Fruit fly (Drosophila melanogaster) whole organism, embryonic: ENCODE results near the gene klar.

ENCODE experiments used
- ATbp ChIP-seq: fragments of 200-800 bp; sonication (Bioruptor generic); optimal IDR thresholded peaks from 2 replicates; lab custom pipeline; 2017; ENCODE audit warnings: missing biosample characterization, mild to moderate bottlenecking, missing genetic modification characterization, missing genetic modification reagents
- CG10959 ChIP-seq: fragments of 200-800 bp; sonication (Bioruptor generic); IDR thresholded peaks from 2 replicates; pipeline ENCODE4 v1.3.6; 2022; ENCODE audit warnings: missing biosample characterization, missing genetic modification characterization
- CG12236 ChIP-seq: fragments of 200-800 bp; sonication (Bioruptor generic); optimal IDR thresholded peaks from 2 replicates; lab custom pipeline; 2016; ENCODE audit warnings: missing biosample characterization, missing genetic modification characterization
- CG14441 ChIP-seq: fragments of 200-800 bp; sonication (Bioruptor generic); IDR thresholded peaks from 2 replicates; pipeline ENCODE4 v1.3.6; 2022; ENCODE audit warnings: missing biosample characterization, missing genetic modification characterization
- CG17802 ChIP-seq: fragments of 200-800 bp; sonication (Bioruptor generic); optimal IDR thresholded peaks from 2 replicates; lab custom pipeline; 2018; ENCODE audit warnings: missing biosample characterization, mild to moderate bottlenecking, missing genetic modification characterization, moderate library complexity
- CG18011 ChIP-seq: fragments of 200-800 bp; sonication (Bioruptor generic); optimal IDR thresholded peaks from 2 replicates; lab custom pipeline; 2017; ENCODE audit warnings: missing biosample characterization, missing genetic modification characterization, mild to moderate bottlenecking, moderate library complexity, missing genotype
- CG2875 ChIP-seq: fragments of 200-800 bp; sonication (Bioruptor generic); optimal IDR thresholded peaks from 2 replicates; lab custom pipeline; 2017; ENCODE audit warnings: missing biosample characterization, mild to moderate bottlenecking, missing genetic modification characterization, missing genetic modification reagents
- CG43689 ChIP-seq: fragments of 200-800 bp; sonication (Bioruptor generic); IDR thresholded peaks from 2 replicates; pipeline ENCODE4 v1.3.6; 2022; ENCODE audit warnings: missing biosample characterization, missing genetic modification characterization
- CG4424 ChIP-seq: fragments of 200-800 bp; sonication (Bioruptor generic); optimal IDR thresholded peaks from 3 replicates; lab custom pipeline; 2016; ENCODE audit warnings: missing biosample characterization, missing genetic modification characterization
- CG6272 ChIP-seq: fragments of 200-800 bp; sonication (Bioruptor generic); IDR thresholded peaks from 2 replicates; pipeline ENCODE4 v1.3.6; 2022; ENCODE audit warnings: missing biosample characterization, missing genetic modification characterization
- CG7372 ChIP-seq: fragments of 200-800 bp; sonication (Bioruptor generic); IDR thresholded peaks from 2 replicates; pipeline ENCODE4 v1.3.6; 2022; ENCODE audit warnings: missing biosample characterization, missing genetic modification characterization
- CG7786 ChIP-seq: fragments of 200-800 bp; sonication (Bioruptor generic); optimal IDR thresholded peaks from 2 replicates; lab custom pipeline; 2016; ENCODE audit warnings: missing biosample characterization, missing genetic modification characterization
- CG7839 ChIP-seq: fragments of 200-800 bp; sonication (Bioruptor generic); optimal IDR thresholded peaks from 3 replicates; lab custom pipeline; 2018; ENCODE audit warnings: missing biosample characterization, mild to moderate bottlenecking, missing genetic modification characterization, moderate library complexity
- CG7963 ChIP-seq: fragments of 200-800 bp; sonication (Bioruptor generic); IDR thresholded peaks from 3 replicates; pipeline ENCODE4 v1.3.6; 2022; ENCODE audit warnings: missing biosample characterization, missing genetic modification characterization; ENCODE audit not compliant: partially characterized antibody
- CG9215 ChIP-seq: fragments of 200-800 bp; sonication (Bioruptor generic); IDR thresholded peaks from 2 replicates; pipeline ENCODE4 v1.3.6; 2022; ENCODE audit warnings: missing biosample characterization, missing genetic modification characterization
- CG9609 ChIP-seq: fragments of 200-800 bp; sonication (Bioruptor generic); optimal IDR thresholded peaks from 3 replicates; lab custom pipeline; 2016; ENCODE audit warnings: missing biosample characterization, missing genetic modification characterization
- CG9876 ChIP-seq: fragments of 200-800 bp; sonication (Bioruptor generic); optimal IDR thresholded peaks from 2 replicates; lab custom pipeline; 2016; ENCODE audit warnings: missing biosample characterization, missing genetic modification characterization
- D19A ChIP-seq: fragments of 200-800 bp; optimal IDR thresholded peaks from 3 replicates; lab custom pipeline; 2019; ENCODE audit warnings: missing biosample characterization, mild to moderate bottlenecking, missing genetic modification characterization, moderate library complexity
- D19B ChIP-seq: fragments of 200-800 bp; sonication (Bioruptor generic); optimal IDR thresholded peaks from 2 replicates; lab custom pipeline; 2017; ENCODE audit warnings: missing biosample characterization, mild to moderate bottlenecking, missing genetic modification characterization
- Dbx ChIP-seq: fragments of 200-800 bp; sonication (Bioruptor generic); IDR thresholded peaks from 3 replicates; pipeline ENCODE4 v1.3.6; 2022; ENCODE audit warnings: missing biosample characterization, missing genetic modification characterization
- Dip2 ChIP-seq: fragments of 200-800 bp; sonication (Bioruptor generic); IDR thresholded peaks from 2 replicates; pipeline ENCODE4 v1.3.6; 2022; ENCODE audit warnings: missing biosample characterization, missing genetic modification characterization
- Ets65A ChIP-seq: fragments of 200-800 bp; sonication (Bioruptor generic); peaks from one replicate; lab custom pipeline; 2016; ENCODE audit warnings: missing biosample characterization, missing genetic modification characterization
- HLH54F ChIP-seq: fragments of 200-800 bp; sonication (Bioruptor generic); optimal IDR thresholded peaks from 3 replicates; lab custom pipeline; 2016; ENCODE audit warnings: missing biosample characterization, missing genetic modification characterization
- Jarid2 ChIP-seq: fragments of 200-800 bp; sonication (Bioruptor generic); optimal IDR thresholded peaks from 3 replicates; lab custom pipeline; 2017; ENCODE audit warnings: mild to moderate bottlenecking, missing biosample characterization, missing genetic modification reagents, missing genetic modification characterization
- Lhr ChIP-seq: fragments of 200-800 bp; sonication (Bioruptor generic); optimal IDR thresholded peaks from 3 replicates; lab custom pipeline; 2017; ENCODE audit warnings: mild to moderate bottlenecking, missing biosample characterization, missing genetic modification reagents, missing genetic modification characterization
- Neu2 ChIP-seq: fragments of 200-800 bp; sonication (Bioruptor generic); optimal IDR thresholded peaks from 3 replicates; lab custom pipeline; 2016; ENCODE audit warnings: missing biosample characterization, missing genetic modification characterization, borderline replicate concordance
- Nf-YC ChIP-seq: fragments of 200-800 bp; optimal IDR thresholded peaks from 3 replicates; lab custom pipeline; 2019; ENCODE audit warnings: missing biosample characterization, mild to moderate bottlenecking, missing genetic modification characterization, moderate library complexity
- Trl ChIP-seq, 3 experiments: fragments of >200 bp in 2 of 3; fragments of 200-800 bp in 1 of 3; sonication (Bioruptor generic) in 1 of 3; optimal IDR thresholded peaks; 2 replicates in 1 of 3; 3 replicates in 2 of 3; lab custom pipeline; 2016 to 2017; ENCODE audit warnings: missing biosample characterization in 1 of 3, missing genetic modification characterization in 1 of 3
- caup ChIP-seq: fragments of 200-800 bp; sonication (Bioruptor generic); optimal IDR thresholded peaks from 3 replicates; lab custom pipeline; 2017; ENCODE audit warnings: missing biosample characterization, mild to moderate bottlenecking, missing genetic modification characterization, moderate library complexity; ENCODE audit not compliant: severe bottlenecking
- chinmo ChIP-seq: fragments of 200-800 bp; sonication (Bioruptor generic); IDR thresholded peaks from 4 replicates; pipeline ENCODE4 v1.3.6; 2022; ENCODE audit warnings: missing biosample characterization, missing genetic modification characterization; ENCODE audit not compliant: partially characterized antibody
- chm ChIP-seq: fragments of 200-800 bp; sonication (Bioruptor generic); IDR thresholded peaks from 2 replicates; pipeline ENCODE4 v1.3.6; 2022; ENCODE audit warnings: missing biosample characterization, missing genetic modification characterization
- dan ChIP-seq: fragments of 200-800 bp; sonication (Bioruptor generic); IDR thresholded peaks from 2 replicates; pipeline ENCODE4 v1.3.6; 2022; ENCODE audit warnings: missing biosample characterization, missing genetic modification characterization
- danr ChIP-seq: fragments of 200-800 bp; sonication (Bioruptor generic); IDR thresholded peaks from 2 replicates; pipeline ENCODE4 v1.3.6; 2022; ENCODE audit warnings: missing biosample characterization, missing genetic modification characterization
- dati ChIP-seq: fragments of 200-800 bp; sonication (Bioruptor generic); IDR thresholded peaks from 2 replicates; pipeline ENCODE4 v1.3.6; 2022; ENCODE audit warnings: missing biosample characterization, missing genetic modification characterization
- dpn ChIP-seq, 2 experiments: fragments of 200-800 bp; sonication (Bioruptor generic); optimal IDR thresholded peaks; 3 replicates each; lab custom pipeline; 2016; ENCODE audit warnings: missing biosample characterization in 2 of 2, missing genetic modification characterization in 2 of 2
- ftz-f1 ChIP-seq: fragments of 200-800 bp; sonication (Bioruptor generic); optimal IDR thresholded peaks from 2 replicates; lab custom pipeline; 2016; ENCODE audit warnings: missing biosample characterization, missing genetic modification characterization
- gem ChIP-seq: fragments of 200-800 bp; sonication (Bioruptor generic); optimal IDR thresholded peaks from 2 replicates; lab custom pipeline; 2019; ENCODE audit warnings: missing biosample characterization, mild to moderate bottlenecking, missing genetic modification characterization, moderate library complexity
- grau ChIP-seq: fragments of 200-800 bp; optimal IDR thresholded peaks from 3 replicates; lab custom pipeline; 2019; ENCODE audit warnings: missing biosample characterization, mild to moderate bottlenecking, missing genetic modification characterization, moderate library complexity
- hb ChIP-seq: fragments of 200-800 bp; sonication (Bioruptor generic); IDR thresholded peaks from 3 replicates; pipeline ENCODE4 v1.3.6; 2022; ENCODE audit warnings: missing biosample characterization, missing genetic modification characterization; ENCODE audit not compliant: partially characterized antibody
- hkb ChIP-seq, 2 experiments: fragments of 200-800 bp in 1 of 2; fragments of >200 bp in 1 of 2; sonication (Bioruptor generic) in 1 of 2; IDR thresholded peaks in 1 of 2; optimal IDR thresholded peaks in 1 of 2; 2 replicates each; pipeline versions ENCODE4 v1.3.6 to Lab custom; 2017 to 2022; ENCODE audit warnings: missing biosample characterization in 1 of 2, missing genetic modification characterization in 1 of 2
- org-1 ChIP-seq: fragments of 200-800 bp; sonication (Bioruptor generic); optimal IDR thresholded peaks from 2 replicates; lab custom pipeline; 2017; ENCODE audit warnings: missing biosample characterization, missing genetic modification characterization
- sim ChIP-seq: fragments of 200-800 bp; sonication (Bioruptor generic); IDR thresholded peaks from 2 replicates; pipeline ENCODE4 v1.3.6; 2022; ENCODE audit warnings: missing biosample characterization, missing genetic modification characterization
- sob ChIP-seq: fragments of 200-800 bp; sonication (Bioruptor generic); IDR thresholded peaks from 2 replicates; pipeline ENCODE4 v1.3.6; 2022; ENCODE audit warnings: missing biosample characterization, missing genetic modification characterization
- sr ChIP-seq: fragments of 200-800 bp; sonication (Bioruptor generic); IDR thresholded peaks from 3 replicates; pipeline ENCODE4 v1.3.6; 2022; ENCODE audit warnings: missing biosample characterization, missing genetic modification characterization
- sug ChIP-seq: fragments of 200-800 bp; optimal IDR thresholded peaks from 2 replicates; lab custom pipeline; 2019; ENCODE audit warnings: missing biosample characterization, mild to moderate bottlenecking, missing genetic modification characterization, moderate library complexity
- tin ChIP-seq: fragments of 200-800 bp; sonication (Bioruptor generic); optimal IDR thresholded peaks from 3 replicates; lab custom pipeline; 2016; ENCODE audit warnings: missing biosample characterization, missing genetic modification characterization
- tio ChIP-seq: fragments of 200-800 bp; sonication (Bioruptor generic); optimal IDR thresholded peaks from 2 replicates; lab custom pipeline; 2017; ENCODE audit warnings: missing biosample characterization, missing genetic modification characterization, inconsistent platforms
- toy ChIP-seq: fragments of 200-800 bp; sonication (Bioruptor generic); IDR thresholded peaks from 2 replicates; pipeline ENCODE4 v1.3.6; 2022; ENCODE audit warnings: missing biosample characterization, missing genetic modification characterization
- zfh1 ChIP-seq: fragments of 200-800 bp; sonication (Bioruptor generic); IDR thresholded peaks from 3 replicates; pipeline ENCODE4 v1.3.6; 2022; ENCODE audit warnings: missing biosample characterization, missing genetic modification characterization
- zfh2 ChIP-seq: fragments of 200-800 bp; sonication (Bioruptor generic); optimal IDR thresholded peaks from 2 replicates; lab custom pipeline; 2016; ENCODE audit warnings: missing biosample characterization, missing genetic modification characterization

Gene klar

DNA sequence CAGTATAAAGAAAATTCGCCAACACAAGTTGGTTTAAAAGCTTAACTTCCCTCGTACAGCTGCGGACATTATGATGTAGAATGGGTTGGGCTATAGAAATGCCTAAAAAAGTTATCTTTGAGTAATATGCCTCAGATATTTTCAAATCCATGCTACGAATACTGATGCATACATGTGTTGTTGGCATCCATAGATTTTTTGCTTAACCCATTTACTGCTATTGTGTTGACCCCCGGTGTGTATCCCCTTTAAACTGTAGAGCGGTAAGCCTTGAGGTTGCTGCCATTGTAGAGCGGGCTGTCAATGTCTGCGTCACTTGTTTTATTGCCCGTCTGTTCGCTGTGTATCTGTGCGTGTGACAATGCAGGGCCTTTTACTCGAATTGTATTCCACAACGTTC, 12.5 kb upstream of the klar start (continued):
- TF ChIP-seq D19A (tag; lab: Kevin White, UChicago) (peak; percentile 46), caup (GFP tag; lab: Kevin White, UChicago) (peak; percentile 80), Nf-YC (peak; percentile 11), CG9876 (GFP tag; lab: Kevin White, UChicago) (peak; percentile 37), Trl (optimal IDR thresholded peaks at IDR 0.05; lab: Kevin White, UChicago) (no peak), Trl (GFP tag; optimal IDR thresholded peaks at IDR 0.05; lab: Kevin White, UChicago) (peak; percentile 60), chinmo (GFP tag; lab: Robert Waterston, UW) (peak; percentile 76; the same call in 1 of the 4 replicates), CG4424 (GFP tag; lab: Kevin White, UChicago) (peak; percentile 70), chm (GFP tag; lab: Robert Waterston, UW) (peak; percentile 70; the same call in 1 of the 2 replicates), zfh2 (GFP tag; lab: Kevin White, UChicago) (peak; percentile 67), dati (GFP tag; lab: Robert Waterston, UW) (no peak), grau (tag; lab: Kevin White, UChicago) (peak; percentile 71), sob (GFP tag; lab: Robert Waterston, UW) (peak; percentile 83), Lhr (GFP tag; lab: Kevin White, UChicago) (no peak), Dbx (peak; percentile 62), CG7839 (tag; lab: Kevin White, UChicago) (peak; percentile 81), dpn (GFP tag; optimal IDR thresholded peaks at IDR 0.05; lab: Kevin White, UChicago) (peak; percentile 75 to 81), CG7372 (GFP tag; lab: Robert Waterston, UW) (peak; percentile 45; the same call in 1 of the 2 replicates), HLH54F (GFP tag; lab: Kevin White, UChicago) (peak; percentile 66), sug (tag; lab: Kevin White, UChicago) (peak; percentile 19), CG12236 (GFP tag; lab: Kevin White, UChicago) (no peak), Dip2 (no peak), CG14441 (GFP tag; lab: Robert Waterston, UW) (peak; percentile 82), D19B (no peak), zfh1 (GFP tag; lab: Robert Waterston, UW) (peak; percentile 72), sim (GFP tag; lab: Robert Waterston, UW) (no peak; the same call in 1 of the 2 replicates), CG10959 (GFP tag; lab: Robert Waterston, UW) (no peak; the same call in 1 of the 2 replicates), CG7963 (GFP tag; lab: Robert Waterston, UW) (no peak), CG6272 (GFP tag; lab: Robert Waterston, UW) (peak; percentile 59), org-1 (GFP tag; lab: Kevin White, UChicago) (peak; percentile 69), danr (GFP tag; lab: Robert Waterston, UW) (0 out of 2 replicates have a peak, but pooled peaks have one; percentile 34), ftz-f1 (GFP tag; lab: Kevin White, UChicago) (peak; percentile 8), tio (peak; percentile 46), CG2875 (GFP tag; lab: Kevin White, UChicago) (peak; percentile 33), toy (GFP tag; lab: Robert Waterston, UW) (no peak), hb (GFP tag; lab: Robert Waterston, UW) (no peak), hkb (optimal IDR thresholded peaks at IDR 0.05; lab: Kevin White, UChicago) (no peak), hkb (GFP tag; IDR thresholded peaks at IDR 0.05; lab: Robert Waterston, UW) (peak; percentile 82), CG17802 (tag; lab: Kevin White, UChicago) (peak; percentile 6), ATbp (GFP tag; lab: Kevin White, UChicago) (peak; percentile 51), Neu2 (no peak), CG9609 (GFP tag; lab: Kevin White, UChicago) (peak; percentile 77), CG43689 (GFP tag; lab: Robert Waterston, UW) (peak; percentile 51), sr (GFP tag; lab: Robert Waterston, UW) (no peak; the same call in 2 of the 3 replicates), Ets65A (GFP tag; lab: Kevin White, UChicago) (peak; percentile 92), CG9215 (GFP tag; lab: Robert Waterston, UW) (peak; percentile 44; the same call in 1 of the 2 replicates), dan (GFP tag; lab: Robert Waterston, UW) (no peak), CG18011 (GFP tag; lab: Kevin White, UChicago) (peak; percentile 33), CG7786 (GFP tag; lab: Kevin White, UChicago) (peak; percentile 52), tin (GFP tag; lab: Kevin White, UChicago) (peak; percentile 59), Jarid2 (GFP tag; lab: Kevin White, UChicago) (peak; percentile 2), gem (tag; lab: Kevin White, UChicago) (peak; percentile 77)
